Worm (Caenorhabditis elegans) whole organism, L4/young adult: ENCODE data around the gene Y116A8C.29.

Experiments
- dao-5 ChIP-seq: sonication (generic microtip); optimal IDR thresholded peaks from 2 replicates; lab custom pipeline; 2016; ENCODE audit warnings: missing genotype, missing genetic modification characterization, moderate library complexity, missing compliant biosample characterization
- him-1 ChIP-seq: sonication (generic microtip); optimal IDR thresholded peaks from 2 replicates; lab custom pipeline; 2016; ENCODE audit warnings: missing genotype, missing genetic modification reagents, missing genetic modification characterization, missing compliant biosample characterization

DNA sequence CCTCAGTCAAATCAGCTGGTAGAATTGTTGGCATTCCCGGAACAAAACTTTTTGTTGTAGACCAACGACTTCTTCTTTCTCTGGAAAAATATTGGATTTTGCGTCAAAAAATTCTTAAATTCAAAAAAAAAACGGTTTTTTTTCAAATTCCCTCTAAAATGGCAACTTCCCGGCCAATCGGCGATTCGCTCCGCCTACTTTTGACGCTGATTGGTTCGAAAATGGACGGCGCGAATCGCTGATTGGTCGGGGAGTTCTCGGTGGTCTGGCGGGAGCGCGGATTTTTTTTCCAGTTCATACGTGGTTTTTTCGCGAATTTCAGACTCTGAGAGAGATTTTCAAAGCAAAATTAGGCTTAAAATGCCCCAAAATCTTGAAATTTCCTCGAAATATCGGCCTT, 15.0 kb downstream of the Y116A8C.29 start:
- TF ChIP-seq him-1 (tag; lab: Kevin White, UChicago) (no peak), dao-5 (no peak)
